Fruit fly (Drosophila melanogaster) Kc167 (cell line): ENCODE measurements around the gene Arv1.

Experiments used
- Myc ChIP-seq: fragments of >200 bp; optimal IDR thresholded peaks from 2 replicates; lab custom pipeline; 2017; ENCODE audit warnings: missing external identifiers
- insv ChIP-seq: fragments of >200 bp; optimal IDR thresholded peaks from 3 replicates; lab custom pipeline; 2018; ENCODE audit warnings: missing external identifiers
- psq ChIP-seq: fragments of >200 bp; optimal IDR thresholded peaks from 2 replicates; lab custom pipeline; 2017; ENCODE audit warnings: missing external identifiers
- ttk ChIP-seq: sonication (Bioruptor generic); optimal IDR thresholded peaks from 2 replicates; lab custom pipeline; 2017; ENCODE audit warnings: missing external identifiers

DNA sequence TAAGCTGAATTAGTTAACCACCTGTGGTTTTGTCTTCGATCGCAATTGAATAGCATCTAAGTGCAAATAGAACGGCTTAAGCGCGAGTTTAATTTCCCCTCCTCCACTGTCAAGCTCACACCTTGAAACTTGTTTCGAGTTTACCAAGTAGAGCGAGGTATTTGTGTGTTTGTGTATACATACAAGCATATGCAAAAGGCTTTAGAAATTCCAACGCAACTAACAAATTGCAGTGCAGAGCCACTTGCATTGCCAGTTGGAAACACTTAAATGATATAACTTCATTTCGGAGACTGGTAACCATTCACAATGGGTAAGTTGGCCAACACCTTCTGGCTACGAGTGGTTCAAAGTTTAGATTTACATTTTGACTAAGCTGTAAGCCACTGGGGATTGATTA is 21.2 kb downstream of the Arv1 start:
- TF ChIP-seq insv (no peak), Myc (lab: Kevin White, UChicago) (no peak), psq (lab: Kevin White, UChicago) (no peak), ttk (lab: Kevin White, UChicago) (no peak)
